Fruit fly (Drosophila melanogaster) Kc167 (cell line): ENCODE results near the gene CG7857.

Source experiments
- Myc ChIP-seq: fragments of >200 bp; optimal IDR thresholded peaks from 2 replicates; lab custom pipeline; 2017; ENCODE audit warnings: missing external identifiers
- Sin3A ChIP-seq: fragments of >200 bp; optimal IDR thresholded peaks from 2 replicates; lab custom pipeline; 2018; ENCODE audit warnings: missing external identifiers
- h ChIP-seq: fragments of >200 bp; optimal IDR thresholded peaks from 3 replicates; lab custom pipeline; 2018; ENCODE audit warnings: missing external identifiers
- insv ChIP-seq: fragments of >200 bp; optimal IDR thresholded peaks from 3 replicates; lab custom pipeline; 2018; ENCODE audit warnings: missing external identifiers
- psq ChIP-seq: fragments of >200 bp; optimal IDR thresholded peaks from 2 replicates; lab custom pipeline; 2017; ENCODE audit warnings: missing external identifiers
- ttk ChIP-seq: sonication (Bioruptor generic); optimal IDR thresholded peaks from 2 replicates; lab custom pipeline; 2017; ENCODE audit warnings: missing external identifiers

CG7857 gene

DNA sequence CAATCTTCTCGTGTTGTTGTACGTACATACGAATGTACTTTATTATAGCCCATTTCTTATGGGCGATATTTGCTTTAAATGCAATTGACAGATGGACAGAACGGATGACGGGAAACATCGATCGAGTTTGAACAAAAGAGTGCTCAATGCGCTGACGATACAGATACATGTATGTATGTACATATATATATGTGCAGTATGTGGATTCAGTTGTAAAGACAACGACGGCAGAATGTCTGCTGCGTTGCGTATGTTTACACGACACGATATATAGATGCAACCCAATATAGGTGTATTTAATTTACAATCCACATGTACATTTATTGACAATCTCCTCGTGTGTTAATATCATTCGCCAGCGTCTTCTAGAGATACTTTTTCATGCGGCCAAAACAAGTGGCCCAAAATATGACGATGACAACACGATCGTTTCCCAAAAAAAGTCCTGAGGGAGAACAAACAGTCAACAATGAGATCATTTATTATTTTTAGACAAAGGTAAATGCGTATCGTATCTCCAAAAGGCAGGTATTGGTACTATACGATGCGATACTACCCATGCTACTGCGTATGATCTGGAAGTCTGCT, 26.0 kb upstream of the CG7857 start:
- TF ChIP-seq insv (lab: Kevin White, UChicago) (no peak), Sin3A (lab: Kevin White, UChicago) (no peak), Myc (lab: Kevin White, UChicago) (no peak), psq (lab: Kevin White, UChicago) (no peak), ttk (lab: Kevin White, UChicago) (no peak), h (lab: Kevin White, UChicago) (no peak)

DNA sequence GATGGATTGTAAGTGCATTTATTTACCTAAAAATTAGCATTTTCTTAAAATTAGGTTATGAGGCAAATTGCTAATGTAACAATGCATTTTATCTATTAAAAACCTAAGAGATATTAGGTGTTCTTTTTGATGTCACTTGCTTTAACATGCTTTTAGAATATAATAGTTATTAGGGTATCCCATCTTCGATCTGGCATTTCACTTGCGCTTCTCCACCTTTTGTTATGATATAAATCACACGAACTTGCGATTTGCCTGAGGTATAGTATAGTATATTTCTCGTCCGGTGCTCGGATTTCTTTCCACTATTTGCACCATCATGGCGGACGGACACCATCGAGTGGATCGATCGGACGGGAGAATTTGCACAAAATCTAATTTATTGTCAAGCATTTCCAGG, 25.4 kb upstream of the CG7857 start:
- no peak for TF ChIP-seq Sin3A (lab: Kevin White, UChicago)

DNA sequence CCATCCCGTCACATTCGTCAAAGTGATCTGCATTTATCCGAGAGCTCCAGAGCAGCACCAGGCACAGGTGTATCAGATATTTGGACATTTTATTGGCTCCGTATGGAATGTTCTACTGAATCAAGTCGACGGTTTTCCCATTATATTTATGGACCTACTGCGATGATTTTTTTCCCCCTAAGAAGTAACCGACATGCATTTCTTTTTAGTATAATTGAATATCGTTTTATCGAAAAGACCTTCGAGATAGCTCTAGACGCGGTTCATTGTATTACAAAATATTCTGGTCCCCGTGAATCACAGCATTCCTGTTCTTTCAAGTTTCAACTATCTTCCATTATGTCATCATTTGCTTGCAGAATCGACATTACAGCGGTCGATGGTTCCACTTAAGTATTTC, 24.4 kb upstream of the CG7857 start, which contains the start of gene obst-H:
Gene obst-H, minus strand, starts transcription at position 101 of the 400 bp plus-strand sequence.
- TF ChIP-seq psq (lab: Kevin White, UChicago) (no peak), ttk (lab: Kevin White, UChicago) (no peak), h (lab: Kevin White, UChicago) (no peak)

DNA sequence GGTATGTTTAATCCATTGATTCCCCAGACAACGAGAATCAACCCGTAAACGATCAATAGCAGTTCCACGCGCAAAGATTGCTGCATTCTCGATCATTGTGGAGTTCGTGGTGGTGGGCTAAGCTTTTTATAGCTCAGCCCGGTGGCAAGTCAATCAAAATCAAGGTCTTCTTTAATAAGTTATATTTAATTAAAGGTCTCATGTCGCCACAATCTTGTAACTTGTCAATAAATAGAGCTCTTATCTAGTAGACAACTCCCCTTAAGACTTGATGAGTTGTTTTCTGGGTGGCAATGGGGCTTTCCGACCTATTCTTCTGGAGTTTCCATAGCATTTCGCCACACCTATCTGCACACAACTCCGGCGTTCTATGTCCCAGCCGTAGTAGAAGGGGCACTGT, 23.4 kb upstream of the CG7857 start, which contains the start of gene CG42728:
Gene CG42728, minus strand, starts transcription at position 101 of the 400 bp plus-strand sequence.
- no peak for TF ChIP-seq Sin3A (lab: Kevin White, UChicago)
- TF ChIP-seq h (lab: Kevin White, UChicago) = no peak

DNA sequence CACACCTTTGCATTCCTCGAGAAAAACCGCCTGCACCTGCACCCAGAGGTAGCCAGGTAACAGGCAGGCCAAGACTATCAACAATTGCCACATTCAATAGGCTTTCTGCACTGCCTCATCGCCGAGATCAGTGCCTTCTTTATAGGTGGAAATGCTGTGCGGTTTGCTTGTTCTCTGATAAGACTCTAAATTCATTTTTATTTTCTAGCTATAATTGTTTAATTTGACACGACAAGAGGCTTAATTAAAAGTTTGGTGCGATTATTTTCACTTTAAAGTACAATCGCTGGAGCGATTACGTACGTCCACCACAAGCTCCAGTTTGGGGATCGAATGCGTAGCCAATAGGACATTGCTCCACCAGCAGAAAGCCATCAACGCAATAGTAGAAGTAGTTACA, 22.7 kb upstream of the CG7857 start, which contains the start of gene CG42729:
Gene CG42729, minus strand, starts transcription at position 101 of the 400 bp plus-strand sequence.
- TF ChIP-seq psq (lab: Kevin White, UChicago) (no peak), Sin3A (lab: Kevin White, UChicago) (no peak), ttk (lab: Kevin White, UChicago) (no peak), h (lab: Kevin White, UChicago) (no peak), insv (lab: Kevin White, UChicago) (no peak), Myc (lab: Kevin White, UChicago) (no peak)

DNA sequence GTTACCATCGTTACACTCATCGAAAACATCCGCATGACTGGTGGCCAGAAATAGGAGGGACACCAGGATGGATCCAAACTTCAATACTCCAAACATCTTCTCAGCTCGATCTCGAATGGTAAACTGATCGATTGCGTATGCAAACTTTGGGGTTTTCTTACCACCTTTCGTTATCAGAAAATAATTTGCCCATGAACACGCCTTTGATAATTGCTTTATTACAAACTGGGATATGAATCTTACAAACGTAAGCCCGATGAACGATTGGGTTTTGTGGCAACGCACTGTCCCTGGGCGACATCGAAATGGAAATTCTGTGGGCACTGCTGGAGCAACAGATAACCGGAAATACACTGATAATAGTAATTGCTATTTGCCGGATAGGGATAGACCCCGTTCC, 22.0 kb upstream of the CG7857 start, which contains the start of gene CG33985:
Gene CG33985, minus strand, starts transcription at position 101 of the 400 bp plus-strand sequence.
- TF ChIP-seq h (lab: Kevin White, UChicago) = no peak
- TF ChIP-seq Myc (lab: Kevin White, UChicago) = no peak
- no peak for TF ChIP-seq ttk (lab: Kevin White, UChicago)
- no peak for TF ChIP-seq Sin3A (lab: Kevin White, UChicago)
- no peak for TF ChIP-seq psq (lab: Kevin White, UChicago)
- TF ChIP-seq insv (lab: Kevin White, UChicago) = no peak

DNA sequence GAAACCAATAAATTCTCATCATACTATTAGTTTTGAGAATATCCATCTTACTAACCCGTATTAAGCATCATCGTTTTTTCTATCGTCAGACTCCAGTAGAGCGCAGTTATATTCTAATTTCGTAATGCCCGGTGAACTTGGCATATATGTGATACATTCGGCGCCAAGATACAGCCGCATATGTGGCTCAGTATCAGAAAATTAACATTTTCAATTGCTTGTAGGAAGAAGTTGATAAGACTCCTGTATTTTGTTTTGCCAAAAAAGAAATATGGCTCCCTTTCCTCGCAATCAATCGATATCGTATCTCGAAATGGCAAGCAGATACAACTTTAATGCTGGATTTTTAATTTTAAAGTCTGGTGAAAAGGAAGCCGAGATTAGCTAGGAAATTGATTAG, 20.5 kb upstream of the CG7857 start, which contains the start of gene CG33986:
Gene CG33986, minus strand, starts transcription at position 101 of the 400 bp plus-strand sequence.
- TF ChIP-seq Myc (lab: Kevin White, UChicago) (no peak), h (lab: Kevin White, UChicago) (no peak), ttk (lab: Kevin White, UChicago) (no peak), Sin3A (lab: Kevin White, UChicago) (no peak), psq (lab: Kevin White, UChicago) (no peak), insv (lab: Kevin White, UChicago) (no peak)

DNA sequence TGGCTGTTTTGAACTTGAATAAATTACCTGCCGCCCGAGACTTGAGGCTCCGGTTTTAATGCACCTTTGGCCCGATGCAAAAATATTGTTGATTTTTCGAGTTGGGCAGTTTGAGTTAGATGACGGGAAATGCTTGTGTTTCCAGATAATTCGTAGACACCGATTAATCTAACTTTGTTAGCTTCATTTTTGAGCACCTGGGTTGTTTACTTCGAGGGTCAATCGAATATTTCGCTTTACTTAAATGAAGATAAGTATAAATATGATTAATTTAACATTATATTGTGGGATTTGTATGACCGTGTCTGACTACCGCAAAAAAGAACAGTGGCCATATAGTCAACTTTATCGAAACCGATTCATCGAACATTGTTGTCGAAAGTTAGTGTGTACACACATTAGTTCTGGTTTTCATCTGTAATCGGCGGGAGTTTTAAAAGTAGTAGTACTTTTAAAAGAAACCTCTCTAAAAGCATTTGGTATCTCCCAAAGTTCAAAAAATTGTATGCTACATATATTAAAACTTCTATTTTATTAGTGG, 19.2 kb upstream of the CG7857 start, which contains the start of gene CG7945:
Gene CG7945, minus strand, starts transcription at position 332 of the 541 bp plus-strand sequence.
- TF ChIP-seq Myc (lab: Kevin White, UChicago) = no peak

DNA sequence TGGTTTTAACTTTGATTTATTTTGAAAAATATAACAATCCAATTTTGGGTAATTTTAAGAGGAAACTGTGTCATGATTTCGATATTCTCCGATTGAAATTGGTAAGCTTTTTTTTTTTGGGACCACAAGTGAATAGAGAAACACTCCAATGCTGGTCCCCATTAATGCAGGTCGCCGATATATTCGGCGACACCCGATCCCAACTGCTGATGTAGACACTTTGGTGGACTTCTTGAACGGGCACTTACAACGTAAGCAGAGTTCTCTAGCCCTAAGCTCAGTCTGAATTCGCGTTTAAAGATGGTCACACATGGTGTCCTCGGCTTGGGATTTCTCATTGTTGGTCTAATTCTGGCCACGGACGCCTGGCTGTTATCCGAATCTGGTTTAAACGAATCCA, 15.6 kb upstream of the CG7857 start, which contains the start of gene yellow-k:
Gene yellow-k, plus strand, starts transcription at position 301 of the 400 bp plus-strand sequence.
- TF ChIP-seq Myc (lab: Kevin White, UChicago) (no peak), h (lab: Kevin White, UChicago) (no peak), psq (lab: Kevin White, UChicago) (no peak), insv (lab: Kevin White, UChicago) (no peak), Sin3A (lab: Kevin White, UChicago) (no peak)

DNA sequence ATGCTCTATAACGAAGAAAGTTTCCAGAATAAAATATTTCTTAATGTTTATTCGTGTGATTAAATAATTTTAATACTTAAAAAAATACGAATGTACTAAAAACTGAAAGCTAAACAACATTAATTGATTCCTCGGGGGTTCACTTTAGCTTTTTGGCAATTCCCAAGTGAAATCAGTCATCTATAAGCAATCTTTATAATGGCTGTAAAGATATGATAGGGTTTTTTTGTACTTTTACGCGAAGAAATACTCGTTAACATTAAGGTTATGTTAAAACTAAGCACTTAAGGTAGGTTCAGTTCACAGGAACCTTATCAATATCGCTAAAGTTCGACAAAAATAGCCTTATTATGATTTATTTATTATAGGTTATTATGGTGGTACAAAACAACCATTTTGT, 15.2 kb upstream of the CG7857 start:
- TF ChIP-seq ttk (lab: Kevin White, UChicago) (no peak), insv (lab: Kevin White, UChicago) (no peak), Sin3A (lab: Kevin White, UChicago) (no peak), Myc (lab: Kevin White, UChicago) (no peak), h (lab: Kevin White, UChicago) (no peak), psq (lab: Kevin White, UChicago) (no peak)

DNA sequence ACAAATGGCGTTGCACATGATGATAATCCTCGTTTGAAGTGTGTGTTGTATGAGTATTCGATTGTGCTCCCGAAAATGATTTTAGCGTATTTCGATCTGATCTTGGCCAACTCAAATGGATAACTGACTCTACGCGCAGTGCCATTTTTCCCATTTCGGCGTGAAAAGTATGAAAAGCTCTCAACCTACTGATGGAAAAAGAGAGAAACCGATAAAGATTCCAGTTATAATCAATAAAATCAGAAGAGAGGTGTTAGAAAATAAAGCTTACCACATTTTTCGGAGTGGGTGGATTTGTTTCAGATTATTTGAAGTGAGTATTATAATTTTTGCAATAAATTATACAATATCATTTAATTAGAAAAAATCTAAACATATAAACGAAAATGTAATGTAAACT, 14.8 kb upstream of the CG7857 start, which contains the start of gene mex1:
Gene mex1, minus strand, starts transcription at position 101 of the 400 bp plus-strand sequence.
- TF ChIP-seq psq (lab: Kevin White, UChicago) (no peak), insv (lab: Kevin White, UChicago) (no peak)

DNA sequence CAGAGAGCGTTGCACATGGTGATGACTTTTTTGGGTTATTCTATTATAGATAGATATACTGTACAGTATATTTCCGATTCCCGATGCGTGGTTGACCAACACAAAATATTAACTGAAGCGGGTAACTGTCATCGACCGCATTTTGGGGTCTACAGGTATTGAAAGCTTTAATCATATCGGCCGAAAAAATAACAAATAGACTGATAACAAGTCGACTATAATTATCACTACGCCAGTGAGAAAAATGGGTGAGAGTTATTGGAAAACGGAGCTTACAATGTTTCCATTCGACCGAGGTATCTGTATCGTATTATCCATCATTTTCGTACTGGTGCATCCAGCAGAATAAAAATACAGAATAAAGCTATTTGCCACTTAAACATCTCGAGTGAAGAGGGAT, 13.7 kb upstream of the CG7857 start:
- TF ChIP-seq h (lab: Kevin White, UChicago) = no peak
- no peak for TF ChIP-seq psq (lab: Kevin White, UChicago)
- no peak for TF ChIP-seq Sin3A (lab: Kevin White, UChicago)
- no peak for TF ChIP-seq Myc (lab: Kevin White, UChicago)
- TF ChIP-seq ttk (lab: Kevin White, UChicago) = no peak
- no peak for TF ChIP-seq insv (lab: Kevin White, UChicago)
